Fruit fly (Drosophila melanogaster) whole organism: Measurements from ENCODE around the gene sro.

Experiments
- Dll ChIP-seq: fragments of >200 bp; optimal IDR thresholded peaks from 2 replicates; lab custom pipeline; 2017
- EcR ChIP-seq, 2 experiments: fragments of >200 bp; optimal IDR thresholded peaks; 2 replicates each; lab custom pipeline; 2017; ENCODE audit warnings: missing biosample characterization in 2 of 2, missing genetic modification characterization in 2 of 2, missing genetic modification reagents in 2 of 2
- pan ChIP-seq: fragments of >200 bp; optimal IDR thresholded peaks from 2 replicates; lab custom pipeline; 2017
- psq ChIP-seq: fragments of >200 bp; optimal IDR thresholded peaks from 2 replicates; lab custom pipeline; 2017
- usp ChIP-seq: fragments of >200 bp; optimal IDR thresholded peaks from 2 replicates; lab custom pipeline; 2017; ENCODE audit warnings: missing biosample characterization, missing genetic modification characterization, mixed read lengths

DNA sequence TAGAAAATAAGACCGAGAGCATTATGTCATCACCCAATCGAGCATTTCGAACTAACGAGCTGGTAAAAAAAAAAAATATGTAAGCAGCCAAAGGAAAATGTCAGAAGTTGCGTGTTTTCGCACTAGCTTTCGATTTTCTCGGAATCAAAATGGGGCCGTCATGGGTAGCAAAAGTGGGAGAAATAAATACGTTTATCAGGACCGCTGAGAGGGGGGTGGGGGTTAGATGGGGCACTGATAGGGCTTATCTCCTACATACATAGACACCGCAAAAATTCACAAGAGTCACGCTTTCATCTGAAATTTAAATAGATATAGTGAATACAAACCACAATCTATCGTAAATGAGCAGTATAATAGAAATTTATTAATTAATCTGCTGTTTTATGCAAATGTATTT, 17.2 kb upstream of the sro start:
- no peak for TF ChIP-seq usp
- TF ChIP-seq psq (lab: Kevin White, UChicago), result no peak
- TF ChIP-seq pan, result no peak
- TF ChIP-seq Dll (lab: Kevin White, UChicago), result no peak
- TF ChIP-seq EcR (GFP tag; optimal IDR thresholded peaks at IDR 0.05; lab: Kevin White, UChicago), result no peak
